Worm (Caenorhabditis elegans): ENCODE measurements around the gene fbxb-34.

Gene fbxb-34

DNA sequence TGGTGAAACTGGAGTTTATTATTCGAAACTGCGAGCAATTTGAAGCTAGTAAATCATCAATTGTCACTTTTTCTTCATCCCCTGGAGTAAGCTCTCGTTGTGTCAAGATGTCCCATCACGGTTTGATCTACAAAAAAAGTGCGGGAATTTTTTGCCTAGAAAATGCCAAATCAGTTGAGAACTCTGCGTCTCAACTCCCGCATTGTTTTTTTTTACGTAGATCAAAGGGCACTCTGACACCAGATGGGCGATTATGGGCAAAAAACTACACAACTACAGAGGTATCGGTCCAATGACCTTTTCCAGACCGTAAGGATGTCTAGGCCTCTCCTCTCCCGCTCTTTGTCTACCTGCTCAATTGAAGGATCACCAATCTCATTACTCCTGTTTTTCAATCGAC lies at the start of gene fbxb-34:
fbxb-34 (plus strand) TSS at position 301 of the 400 bp plus-strand sequence.
- TF ChIP-seq unc-62 (GFP tag; optimal IDR thresholded peaks at IDR 0.05): no peak

DNA sequence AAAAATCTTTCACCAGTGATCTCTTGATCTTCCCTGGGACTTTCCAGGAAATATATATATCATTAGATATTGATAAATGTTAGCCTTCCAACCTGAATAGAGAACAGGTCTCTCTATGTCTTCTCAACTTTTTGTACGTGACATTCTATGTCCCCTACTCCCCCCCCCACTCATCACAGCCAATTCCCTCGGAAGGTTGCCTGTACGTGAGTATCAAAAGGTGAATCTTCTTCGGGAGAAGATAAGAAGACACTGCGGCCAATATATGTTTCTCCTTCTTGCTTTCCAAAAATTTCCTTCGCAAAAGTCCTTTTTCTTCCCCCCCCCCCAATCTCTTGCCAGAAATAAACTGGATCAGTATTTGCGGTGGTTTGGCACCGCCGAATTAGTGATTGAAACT lies 45.2 kb upstream of the fbxb-34 start:
- no peak for TF ChIP-seq unc-62 (GFP tag; optimal IDR thresholded peaks at IDR 0.05)

DNA sequence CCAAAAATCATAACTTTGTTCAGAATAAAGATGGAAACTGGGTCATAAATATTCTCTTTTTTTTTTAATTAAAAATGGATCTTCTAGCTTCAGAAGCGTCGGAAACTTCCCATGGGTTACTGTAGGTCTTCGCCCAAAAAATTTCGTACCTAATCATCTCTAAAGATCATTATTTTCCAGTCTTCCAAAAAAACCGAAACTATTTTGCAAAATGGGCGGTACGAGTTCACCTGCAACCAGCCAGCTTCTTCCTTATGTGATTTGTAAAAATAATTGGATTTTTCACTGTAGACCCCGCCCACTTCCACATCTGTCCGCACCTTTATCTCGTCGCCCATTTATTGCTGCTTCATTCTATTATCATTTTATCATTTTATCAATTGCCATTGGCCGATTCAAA lies 41.2 kb upstream of the fbxb-34 start, which contains the start of gene mlt-10:
mlt-10 (plus strand) TSS at position 301 of the 400 bp plus-strand sequence.
- no peak for TF ChIP-seq unc-62 (GFP tag; optimal IDR thresholded peaks at IDR 0.05)

DNA sequence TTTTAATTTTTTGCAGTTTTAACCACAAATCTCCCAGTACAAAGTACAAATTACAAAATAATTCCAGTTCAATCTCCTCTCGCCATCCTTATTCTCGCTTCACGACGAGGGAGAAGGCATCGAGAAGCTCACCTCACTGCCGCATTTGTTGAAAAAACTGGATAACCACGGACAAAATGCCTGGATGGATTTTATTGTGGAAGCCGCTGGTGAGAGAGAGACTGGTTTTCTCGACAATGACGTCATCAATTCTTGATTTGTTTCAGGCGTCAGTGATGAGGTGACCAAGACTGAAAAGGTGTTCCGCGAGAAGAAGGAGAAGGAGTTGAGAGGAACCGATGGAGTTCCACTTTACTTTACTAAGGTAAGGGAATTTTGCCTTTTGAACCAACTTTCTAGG lies 38.1 kb upstream of the fbxb-34 start:
- TF ChIP-seq unc-62 (GFP tag; optimal IDR thresholded peaks at IDR 0.05): no peak

DNA sequence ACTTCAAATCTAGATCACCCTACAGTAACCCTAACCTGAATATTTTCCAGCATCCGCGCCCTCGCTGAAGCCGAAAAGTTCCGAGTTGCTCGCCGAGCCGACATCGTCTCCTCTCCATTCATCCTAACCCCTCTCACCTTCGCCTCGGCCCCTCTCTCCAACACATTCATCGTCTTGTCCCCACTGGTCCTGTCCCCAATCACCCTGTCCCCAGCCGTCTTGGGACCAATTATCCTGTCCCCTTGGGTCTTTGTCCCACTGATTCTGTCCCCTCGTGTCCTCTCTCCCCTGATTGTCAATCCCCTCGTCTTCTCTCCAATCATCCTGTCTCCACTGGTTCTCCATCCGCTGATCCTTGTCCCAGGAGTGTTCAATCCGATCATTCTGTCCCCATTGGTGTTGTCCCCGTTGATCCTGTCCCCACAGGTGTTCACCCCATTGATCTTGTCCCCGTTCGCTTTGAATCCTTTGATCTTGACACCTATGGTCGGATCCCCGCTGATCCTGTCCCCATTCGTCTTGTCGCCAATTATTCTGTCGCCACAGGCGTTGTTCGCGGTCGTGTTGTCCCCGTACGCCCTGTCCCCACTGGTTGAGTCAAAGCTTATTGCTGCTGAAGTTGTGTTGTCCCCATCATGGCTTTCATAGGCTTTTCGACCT lies 36.3 kb upstream of the fbxb-34 start, which contains the start of gene lips-7:
lips-7 (plus strand) TSS at position 610 of the 660 bp plus-strand sequence.
- no peak for TF ChIP-seq unc-62 (GFP tag; optimal IDR thresholded peaks at IDR 0.05)

DNA sequence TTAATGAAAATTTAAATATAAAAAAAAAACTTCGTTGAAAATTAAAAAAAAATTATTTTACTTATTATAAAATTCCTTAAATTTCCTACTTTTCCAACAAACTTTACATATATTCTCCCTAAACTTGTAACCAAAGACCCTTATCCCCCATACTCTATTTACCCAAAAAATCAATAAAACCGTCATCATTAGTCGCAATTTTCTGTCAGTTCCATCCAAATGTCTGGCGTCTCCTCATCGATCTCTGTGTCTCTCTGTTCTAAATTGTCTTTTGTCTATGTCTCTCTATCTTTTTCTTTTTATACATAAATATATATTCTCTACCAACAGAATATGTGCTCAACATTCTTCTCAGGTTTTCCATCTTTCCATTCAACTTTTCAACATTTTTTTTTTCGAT lies 32.3 kb upstream of the fbxb-34 start:
- TF ChIP-seq unc-62 (GFP tag; optimal IDR thresholded peaks at IDR 0.05): no peak

DNA sequence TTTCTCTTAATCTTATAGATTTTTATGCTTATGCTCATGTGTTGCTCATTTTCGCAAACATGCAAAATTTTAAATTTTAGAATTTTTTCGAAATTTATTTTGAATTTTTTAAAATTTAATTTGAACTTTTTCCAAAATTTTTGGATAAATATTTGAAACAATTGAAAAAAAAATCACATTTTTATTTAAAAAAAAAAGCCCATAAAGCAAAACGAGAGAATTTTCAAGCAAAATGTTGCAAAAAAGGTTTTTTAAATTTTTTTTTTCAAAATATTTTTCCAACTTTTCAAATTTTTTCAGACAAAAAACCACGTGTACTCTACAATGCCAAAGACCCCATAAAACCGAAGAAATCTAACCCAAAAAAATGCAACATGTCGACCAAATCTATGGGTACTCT lies 31.4 kb upstream of the fbxb-34 start, which contains the start of the genes C09E8.1 and C09E8.6:
C09E8.1 (plus strand) TSS at position 301 of the 400 bp plus-strand sequence.
C09E8.6 (plus strand) TSS at position 313 of the 400 bp plus-strand sequence.
- no peak for TF ChIP-seq unc-62 (GFP tag; optimal IDR thresholded peaks at IDR 0.05)

DNA sequence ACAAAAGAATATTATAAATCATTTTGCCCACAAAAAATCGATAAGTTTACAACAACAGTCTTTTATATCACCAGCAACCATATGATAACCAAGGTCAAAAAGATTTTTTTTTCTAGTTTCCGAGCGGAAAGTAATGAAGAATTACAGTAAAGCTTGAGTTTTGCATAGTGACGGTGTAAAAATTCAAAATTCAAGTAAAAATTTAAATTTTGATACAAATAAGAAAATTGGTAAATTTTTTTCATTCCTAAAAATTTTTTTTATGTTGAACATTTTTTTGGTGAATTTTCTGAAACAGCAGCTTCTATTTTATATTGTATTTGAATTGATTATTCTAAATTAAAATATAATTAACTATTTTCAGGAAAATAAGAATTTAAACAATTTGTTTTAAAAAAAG lies 18.9 kb upstream of the fbxb-34 start, which contains the start of gene W08F4.5:
W08F4.5 (minus strand) TSS at position 101 of the 400 bp plus-strand sequence.
- TF ChIP-seq unc-62 (GFP tag; optimal IDR thresholded peaks at IDR 0.05): no peak

DNA sequence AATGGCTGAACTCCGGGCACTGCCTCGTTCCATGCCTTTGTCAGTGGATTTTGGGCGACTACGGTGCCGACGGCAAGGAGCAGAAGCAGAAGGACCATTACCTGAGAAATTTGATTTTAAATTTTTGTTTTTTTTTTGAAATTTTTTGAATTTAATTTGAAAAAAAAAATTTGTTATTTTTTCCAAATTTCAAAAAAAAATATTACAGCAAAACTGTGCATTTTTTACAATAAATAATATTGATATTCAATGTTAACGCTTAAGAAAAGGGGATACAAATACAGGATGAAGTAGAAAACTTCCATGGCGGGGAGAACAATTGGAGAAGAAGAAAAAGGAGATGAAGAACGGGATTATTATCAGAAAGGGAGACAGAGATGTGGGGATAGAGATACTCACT lies 15.6 kb upstream of the fbxb-34 start, which contains the start of gene mlt-8:
mlt-8 (minus strand) TSS at position 101 of the 400 bp plus-strand sequence.
- TF ChIP-seq unc-62 (GFP tag; optimal IDR thresholded peaks at IDR 0.05): no peak

DNA sequence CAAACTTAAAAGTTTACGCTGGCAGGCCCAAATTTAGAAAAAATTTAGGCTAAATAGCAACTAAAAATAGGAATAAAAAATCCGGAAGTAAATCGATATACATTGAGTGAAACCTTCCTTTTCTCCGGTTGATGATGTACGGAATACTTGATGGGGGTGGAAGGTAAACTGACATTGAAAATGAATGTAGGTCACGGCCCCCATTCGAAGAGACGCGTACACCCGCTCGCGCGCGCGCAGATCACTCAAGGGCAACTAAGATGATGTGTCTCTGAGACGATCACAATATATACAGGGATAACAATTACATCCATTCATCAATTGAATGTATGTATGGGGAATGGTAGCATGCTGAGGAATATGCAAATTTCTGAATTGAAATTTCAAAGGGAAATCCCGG lies 13.6 kb upstream of the fbxb-34 start:
- TF ChIP-seq unc-62 (GFP tag; optimal IDR thresholded peaks at IDR 0.05): no peak

DNA sequence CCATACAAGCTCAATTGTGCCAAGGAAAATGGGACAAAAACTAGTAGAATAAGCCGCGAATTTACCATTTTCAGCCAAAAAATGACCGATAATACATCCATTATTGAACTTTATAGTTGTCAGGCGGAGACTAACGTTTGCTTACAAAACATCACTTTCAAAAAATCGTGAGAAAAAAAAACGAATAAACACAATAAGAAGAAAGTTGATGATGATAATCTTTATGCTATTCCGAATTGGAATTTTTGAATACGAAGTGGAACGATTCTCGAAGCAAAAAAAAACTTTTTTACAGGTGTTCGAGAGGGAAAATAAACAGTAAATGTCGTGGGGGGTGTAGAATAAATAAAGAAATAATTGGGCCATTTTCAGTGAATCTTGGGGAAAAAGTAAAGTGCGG lies 10.0 kb upstream of the fbxb-34 start, which contains the start of gene W08F4.7:
W08F4.7 (minus strand) TSS at position 101 of the 400 bp plus-strand sequence.
- TF ChIP-seq unc-62 (GFP tag; optimal IDR thresholded peaks at IDR 0.05): no peak

DNA sequence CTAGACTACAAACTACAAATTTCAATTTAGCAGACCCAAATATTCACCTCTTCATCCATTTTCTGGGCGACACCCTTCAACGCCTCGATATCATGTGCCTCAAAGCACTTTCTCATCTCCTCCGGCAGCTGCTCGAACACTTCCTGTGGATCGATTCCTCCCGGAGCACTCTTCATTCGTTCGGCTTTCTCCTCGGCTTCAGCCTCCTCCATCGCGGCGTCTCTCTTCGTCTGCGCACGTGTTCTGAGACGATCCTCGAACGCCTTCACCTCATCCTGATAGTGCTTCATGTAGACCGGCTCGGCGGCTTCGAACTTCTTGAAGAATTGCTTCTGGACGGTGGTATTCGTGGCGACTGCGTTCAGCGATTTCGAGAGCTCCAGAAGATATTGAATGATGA lies 8.8 kb upstream of the fbxb-34 start:
- TF ChIP-seq unc-62 (GFP tag; optimal IDR thresholded peaks at IDR 0.05): no peak

DNA sequence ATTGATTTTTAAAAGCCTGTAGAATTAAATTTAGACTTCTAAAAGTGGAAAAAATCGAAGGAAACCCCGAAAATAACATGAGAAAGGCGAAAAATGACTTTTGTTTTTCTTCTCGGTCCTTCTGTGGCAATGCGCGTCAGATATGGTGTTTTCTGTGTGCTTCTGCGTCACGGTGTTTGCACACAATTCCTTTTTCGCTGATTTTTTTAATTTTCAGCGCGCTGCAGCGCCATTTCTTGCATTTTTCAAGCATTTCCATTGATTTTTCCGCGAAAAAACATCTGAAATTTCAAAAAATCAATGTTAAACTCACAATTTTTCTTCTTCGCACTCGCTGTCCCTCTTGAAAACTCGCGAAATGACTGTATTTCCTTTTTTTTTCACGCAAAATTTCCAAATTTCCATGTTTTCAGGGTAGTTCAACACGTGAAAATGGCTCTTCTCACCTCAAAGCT lies 7.4 kb upstream of the fbxb-34 start, which contains the start of the genes cdc-37 and W08F4.3:
cdc-37 (minus strand) TSS at position 405 of the 455 bp plus-strand sequence.
W08F4.3 (plus strand) TSS at position 414 of the 455 bp plus-strand sequence.
- TF ChIP-seq unc-62 (GFP tag; optimal IDR thresholded peaks at IDR 0.05): no peak

DNA sequence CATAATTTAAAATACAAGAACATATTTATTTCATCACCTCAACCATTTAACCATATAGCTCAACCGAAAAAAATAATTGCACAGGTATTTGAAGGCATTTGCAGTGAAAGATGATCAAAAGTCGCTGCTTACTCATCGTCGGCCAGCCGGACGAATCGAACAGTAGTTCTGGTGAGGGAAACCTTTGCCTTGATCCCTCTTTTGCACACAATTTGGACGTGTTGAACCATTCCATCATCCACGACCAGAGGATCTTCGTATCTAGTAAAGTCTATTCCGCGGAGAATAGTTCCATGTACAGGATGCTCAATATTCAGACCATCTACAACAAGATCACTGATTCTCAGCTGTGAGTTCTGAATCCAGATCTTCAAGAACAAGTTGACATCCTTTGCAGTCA lies 5.7 kb upstream of the fbxb-34 start:
- no peak for TF ChIP-seq unc-62 (GFP tag; optimal IDR thresholded peaks at IDR 0.05)

DNA sequence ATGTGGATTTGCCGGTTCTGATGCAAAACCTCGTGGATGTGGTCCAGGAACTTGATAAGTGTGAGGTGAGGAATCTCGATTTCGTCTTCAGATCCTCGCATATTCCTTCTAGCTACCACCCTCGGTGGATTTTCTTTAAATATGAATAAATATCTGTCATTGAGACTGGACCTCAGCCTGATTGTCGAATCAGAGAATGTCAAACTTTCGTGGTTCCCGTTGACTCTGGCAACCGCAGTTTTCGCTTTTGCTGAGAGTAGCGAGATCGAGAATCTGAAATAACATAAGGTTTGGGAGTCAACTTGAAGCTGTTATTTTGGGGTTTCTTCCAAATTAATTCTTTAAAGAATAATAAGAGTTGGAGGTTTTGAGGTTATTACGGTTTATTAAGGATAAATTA lies 5.0 kb upstream of the fbxb-34 start, which contains the start of gene fbxb-14:
fbxb-14 (minus strand) TSS at position 101 of the 400 bp plus-strand sequence.
- TF ChIP-seq unc-62 (GFP tag; optimal IDR thresholded peaks at IDR 0.05): no peak

DNA sequence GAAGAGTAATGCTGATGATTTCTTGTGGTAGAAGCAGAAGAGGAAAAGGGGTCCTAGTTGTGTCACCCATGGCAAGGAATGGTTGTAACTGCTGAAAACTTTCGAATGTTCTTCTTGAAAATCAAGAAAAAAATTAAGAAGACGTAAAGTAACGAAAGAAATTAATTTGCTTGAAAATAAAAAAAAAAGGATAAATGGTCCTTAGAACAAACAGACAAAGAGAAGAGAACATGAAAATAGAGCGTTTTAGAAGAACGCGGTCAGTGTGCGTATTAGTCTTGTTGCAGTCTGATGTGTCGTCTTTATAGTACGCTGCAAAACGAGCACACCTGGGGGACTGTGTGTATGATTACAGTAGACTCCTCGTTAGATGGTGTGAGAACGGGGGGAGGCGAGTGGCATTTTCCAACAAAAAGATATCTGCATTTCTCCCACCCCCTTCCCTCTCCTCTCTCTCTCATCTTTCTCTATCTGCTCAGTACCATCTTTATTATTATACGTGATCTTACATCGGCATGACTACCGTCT lies 3.2 kb upstream of the fbxb-34 start, which contains the start of the genes W08F4.12 and W08F4.13:
W08F4.12 (minus strand) TSS at position 101 of the 528 bp plus-strand sequence.
W08F4.13 (plus strand) TSS at position 478 of the 528 bp plus-strand sequence.
- TF ChIP-seq unc-62 (GFP tag; optimal IDR thresholded peaks at IDR 0.05): no peak

Measured in whole organism, dauer.